Worm (Caenorhabditis elegans): ENCODE data around the gene ZK1307.7.

The ZK1307.7 gene

ce11 chrII:9652919-9653318, 16.5 kb downstream of the ZK1307.7 start, which contains the start of gene ZK1307.3:
Gene ZK1307.3, minus strand, starts transcription at chrII:9653019.
- no peak for TF ChIP-seq mec-3 (tag; optimal IDR thresholded peaks at IDR 0.05; ENCODE audit: borderline replicate concordance)
- TF ChIP-seq rnt-1 (tag; optimal IDR thresholded peaks at IDR 0.05): no peak
- TF ChIP-seq dve-1 (tag; optimal IDR thresholded peaks at IDR 0.05): no peak
- no peak for TF ChIP-seq ref-2 (tag; optimal IDR thresholded peaks at IDR 0.05)
- TF ChIP-seq pha-2 (tag; optimal IDR thresholded peaks at IDR 0.05): no peak
- no peak for TF ChIP-seq Y22D7AL.16 (tag; optimal IDR thresholded peaks at IDR 0.05)
- no peak for TF ChIP-seq ceh-6 (GFP tag; optimal IDR thresholded peaks at IDR 0.05)
- no peak for TF ChIP-seq ceh-24 (tag; optimal IDR thresholded peaks at IDR 0.05)
- no peak for TF ChIP-seq fkh-10 (GFP tag; optimal IDR thresholded peaks at IDR 0.05)
- TF ChIP-seq tbx-2 (tag; optimal IDR thresholded peaks at IDR 0.05): no peak
- TF ChIP-seq K09A11.1 (tag; optimal IDR thresholded peaks at IDR 0.05; ENCODE audit: insufficient read depth): no peak

ce11 chrII:9653679-9654078, 17.3 kb downstream of the ZK1307.7 start, which contains the start of gene ZK1307.2:
Gene ZK1307.2, minus strand, starts transcription at chrII:9653952.
- TF ChIP-seq odd-2 (tag; optimal IDR thresholded peaks at IDR 0.05) (no peak), ceh-6 (GFP tag; optimal IDR thresholded peaks at IDR 0.05) (no peak), lin-11 (tag; optimal IDR thresholded peaks at IDR 0.05) (no peak), ceh-9 (tag; optimal IDR thresholded peaks at IDR 0.05) (no peak), unc-42 (tag; optimal IDR thresholded peaks at IDR 0.05) (no peak)

ce11 chrII:9655530-9656139, 19.2 kb downstream of the ZK1307.7 start, which contains the start of gene ZK1307.1:
Gene ZK1307.1, minus strand, starts transcription at chrII:9655580.
- no peak for TF ChIP-seq gmeb-2 (tag; optimal IDR thresholded peaks at IDR 0.05)
- TF ChIP-seq elt-2 (tag; optimal IDR thresholded peaks at IDR 0.05): peak; percentile 29

ce11 chrII:9656210-9656755, 19.9 kb downstream of the ZK1307.7 start, which contains the start of gene gstk-1:
Gene gstk-1, plus strand, starts transcription at chrII:9656705.
- TF ChIP-seq pha-2 (tag; optimal IDR thresholded peaks at IDR 0.05) (no peak), elt-2 (tag; optimal IDR thresholded peaks at IDR 0.05) (peak; percentile 19)

ce11 chrII:9658915-9659314, 22.5 kb downstream of the ZK1307.7 start, which contains the start of gene ZK1320.2:
Gene ZK1320.2, minus strand, starts transcription at chrII:9659002.
- TF ChIP-seq Y22D7AL.16 (tag; optimal IDR thresholded peaks at IDR 0.05) (no peak), npax-4 (tag; optimal IDR thresholded peaks at IDR 0.05) (no peak), lim-6 (tag; optimal IDR thresholded peaks at IDR 0.05) (no peak), rnt-1 (tag; optimal IDR thresholded peaks at IDR 0.05) (no peak), tbx-7 (tag; optimal IDR thresholded peaks at IDR 0.05) (no peak), ceh-9 (tag; optimal IDR thresholded peaks at IDR 0.05) (no peak), pqm-1 (tag; optimal IDR thresholded peaks at IDR 0.05) (no peak), lin-11 (tag; optimal IDR thresholded peaks at IDR 0.05) (no peak), C38D4.7 (GFP tag; optimal IDR thresholded peaks at IDR 0.05) (no peak), elt-2 (tag; optimal IDR thresholded peaks at IDR 0.05) (no peak), hlh-8 (tag; optimal IDR thresholded peaks at IDR 0.05) (no peak), eyg-1 (tag; optimal IDR thresholded peaks at IDR 0.05) (no peak), ama-1 (optimal IDR thresholded peaks at IDR 0.05) (no peak), ttx-3 (tag; optimal IDR thresholded peaks at IDR 0.05) (no peak), syd-9 (tag; optimal IDR thresholded peaks at IDR 0.05) (no peak), unc-42 (tag; optimal IDR thresholded peaks at IDR 0.05) (no peak)

- TF ChIP-seq sox-4 (tag; optimal IDR thresholded peaks at IDR 0.05) (no peak), ceh-30 (tag; optimal IDR thresholded peaks at IDR 0.05) (no peak), ceh-22 (tag; optimal IDR thresholded peaks at IDR 0.05) (no peak), che-1 (tag; optimal IDR thresholded peaks at IDR 0.05) (no peak), gmeb-2 (tag; optimal IDR thresholded peaks at IDR 0.05) (no peak), ceh-14 (tag; optimal IDR thresholded peaks at IDR 0.05) (no peak)
These were observed 24.0 kb downstream of the ZK1307.7 start, which contains the start of gene ZK1320.3 for ce11 chrII:9660379-9660778. Gene ZK1320.3, minus strand, starts transcription at chrII:9660419.
